Worm (Caenorhabditis elegans): Measurements from ENCODE around the gene blos-7.

Gene blos-7

ce11 chrIV:3601846-3602245 lies 19.1 kb upstream of the blos-7 start:
- TF ChIP-seq W03F9.2 (tag; optimal IDR thresholded peaks at IDR 0.05): no peak
- TF ChIP-seq him-1 (tag; optimal IDR thresholded peaks at IDR 0.05): no peak
- no peak for TF ChIP-seq dao-5 (tag; optimal IDR thresholded peaks at IDR 0.05)

ce11 chrIV:3599958-3600357 lies 17.3 kb upstream of the blos-7 start, which contains the start of gene Y37E11B.7:
Gene Y37E11B.7, minus strand, starts transcription at chrIV:3600164.
- TF ChIP-seq W03F9.2 (tag; optimal IDR thresholded peaks at IDR 0.05) (no peak), him-1 (tag; optimal IDR thresholded peaks at IDR 0.05) (no peak), dao-5 (tag; optimal IDR thresholded peaks at IDR 0.05) (no peak)

DNA sequence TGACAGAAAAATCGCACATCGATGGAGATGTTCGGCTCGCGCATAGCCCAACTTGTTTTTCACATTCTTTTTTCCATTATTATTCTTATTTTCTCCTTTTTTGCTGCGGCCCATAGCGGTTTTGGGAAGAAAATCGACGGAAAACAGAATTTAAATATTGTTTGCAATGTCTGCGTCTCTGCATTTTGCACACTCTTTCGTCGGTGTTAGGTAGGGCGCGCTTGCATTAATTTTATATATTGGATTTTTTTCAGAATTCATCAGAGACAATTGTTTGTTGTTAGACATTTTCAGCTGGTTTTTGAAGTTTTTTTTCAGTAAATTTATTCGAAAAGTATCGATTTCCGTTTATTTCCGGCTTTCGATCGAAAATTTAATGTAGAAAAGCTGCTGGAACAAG lies 16.4 kb upstream of the blos-7 start, which contains the start of gene Y37E11B.6:
TSS of gene Y37E11B.6 (minus strand) at position 181 of the 400 bp plus-strand sequence.
- no peak for TF ChIP-seq him-1 (tag; optimal IDR thresholded peaks at IDR 0.05)
- TF ChIP-seq dao-5 (tag; optimal IDR thresholded peaks at IDR 0.05): no peak
- TF ChIP-seq W03F9.2 (tag; optimal IDR thresholded peaks at IDR 0.05): no peak

DNA sequence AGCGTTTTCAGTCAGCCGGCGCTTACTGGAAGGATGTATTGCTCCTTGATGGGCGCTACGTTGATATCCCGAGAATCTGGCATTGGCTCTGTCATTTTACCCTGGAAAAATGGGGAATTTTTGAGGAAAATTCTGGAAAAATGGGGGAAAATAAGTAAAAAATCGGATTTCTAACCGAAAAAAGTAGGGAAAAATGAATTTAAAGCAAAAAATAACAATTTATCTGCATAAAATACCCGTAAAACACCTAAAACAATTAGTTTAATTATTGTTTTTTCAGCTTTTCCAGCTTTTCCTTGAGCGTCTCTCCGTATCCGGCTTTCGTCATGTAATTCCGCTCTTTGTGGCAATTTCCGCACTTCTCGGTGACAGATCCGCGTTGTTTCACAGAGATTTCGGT lies 15.7 kb upstream of the blos-7 start, which contains the start of gene Y37E11B.5:
TSS of gene Y37E11B.5 (minus strand) at position 101 of the 400 bp plus-strand sequence.
- TF ChIP-seq W03F9.2 (tag; optimal IDR thresholded peaks at IDR 0.05) (no peak), dao-5 (tag; optimal IDR thresholded peaks at IDR 0.05) (no peak), him-1 (tag; optimal IDR thresholded peaks at IDR 0.05) (no peak)

ce11 chrIV:3597356-3597755 lies 14.7 kb upstream of the blos-7 start:
- TF ChIP-seq him-1 (tag; optimal IDR thresholded peaks at IDR 0.05) (no peak), dao-5 (tag; optimal IDR thresholded peaks at IDR 0.05) (no peak), W03F9.2 (tag; optimal IDR thresholded peaks at IDR 0.05) (no peak)

ce11 chrIV:3593513-3593912 lies 10.8 kb upstream of the blos-7 start, which contains the start of gene taf-2:
Gene taf-2, minus strand, starts transcription at chrIV:3593613.
- TF ChIP-seq W03F9.2 (tag; optimal IDR thresholded peaks at IDR 0.05) (no peak), him-1 (tag; optimal IDR thresholded peaks at IDR 0.05) (no peak), dao-5 (tag; optimal IDR thresholded peaks at IDR 0.05) (no peak)

- TF ChIP-seq W03F9.2 (tag; optimal IDR thresholded peaks at IDR 0.05): no peak
- no peak for TF ChIP-seq him-1 (tag; optimal IDR thresholded peaks at IDR 0.05)
- no peak for TF ChIP-seq dao-5 (tag; optimal IDR thresholded peaks at IDR 0.05)
Measured at ce11 chrIV:3590821-3591220, 8.1 kb upstream of the blos-7 start.

DNA sequence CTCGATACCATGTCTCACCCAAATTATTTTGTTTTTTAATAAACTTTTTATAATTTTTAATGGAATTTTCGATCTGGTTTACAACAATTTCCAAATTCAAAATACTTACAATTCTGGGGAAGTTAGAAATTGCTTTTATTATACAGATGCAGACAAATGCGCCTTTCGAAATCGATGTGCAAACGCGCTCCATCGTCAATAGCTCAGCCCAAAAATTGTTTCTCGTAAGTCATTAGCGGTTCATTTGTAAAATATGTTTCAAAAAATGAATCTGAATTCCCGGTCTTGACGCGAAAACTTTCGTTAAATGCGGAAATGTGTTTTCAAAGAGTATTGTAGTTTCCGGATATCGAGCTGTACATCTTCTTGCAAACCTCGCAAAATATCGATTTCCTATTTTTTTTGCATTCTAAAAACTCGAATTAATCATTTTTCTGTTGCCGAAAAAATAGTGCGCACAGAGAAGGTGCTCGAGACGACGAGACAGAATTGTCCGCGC lies 3.2 kb downstream of the blos-7 start, which contains the start of gene Y37E11B.1:
TSS of gene Y37E11B.1 (plus strand) at position 145 of the 499 bp plus-strand sequence.
- no peak for TF ChIP-seq dao-5 (tag; optimal IDR thresholded peaks at IDR 0.05)
- TF ChIP-seq him-1 (tag; optimal IDR thresholded peaks at IDR 0.05): no peak
- TF ChIP-seq W03F9.2 (tag; optimal IDR thresholded peaks at IDR 0.05): no peak

ce11 chrIV:3578667-3579066 lies 4.0 kb downstream of the blos-7 start:
- no peak for TF ChIP-seq dao-5 (tag; optimal IDR thresholded peaks at IDR 0.05)
- no peak for TF ChIP-seq him-1 (tag; optimal IDR thresholded peaks at IDR 0.05)
- TF ChIP-seq W03F9.2 (tag; optimal IDR thresholded peaks at IDR 0.05): no peak

DNA sequence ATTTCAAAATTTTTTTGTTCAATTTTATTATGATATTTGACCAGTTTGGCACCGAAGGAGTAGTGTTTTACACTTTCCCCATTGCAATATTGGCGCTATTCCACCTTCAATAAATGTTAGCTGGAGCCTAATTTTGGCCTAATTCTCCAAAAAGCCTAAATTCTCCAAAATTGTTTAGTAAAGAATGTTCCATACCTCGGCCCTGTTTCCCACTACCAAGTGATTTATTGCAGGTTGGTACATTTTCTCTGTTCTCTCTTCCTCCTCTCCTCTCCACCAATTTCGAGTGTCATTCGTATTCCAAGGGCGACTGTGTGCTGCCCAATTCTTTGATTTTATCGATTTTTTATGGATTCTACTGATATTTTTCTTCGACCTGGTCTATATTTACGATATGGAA lies 4.6 kb downstream of the blos-7 start, which contains the start of gene Y37E11B.2:
TSS of gene Y37E11B.2 (plus strand) at position 301 of the 400 bp plus-strand sequence.
- TF ChIP-seq him-1 (tag; optimal IDR thresholded peaks at IDR 0.05) (no peak), dao-5 (tag; optimal IDR thresholded peaks at IDR 0.05) (no peak), W03F9.2 (tag; optimal IDR thresholded peaks at IDR 0.05) (no peak)

DNA sequence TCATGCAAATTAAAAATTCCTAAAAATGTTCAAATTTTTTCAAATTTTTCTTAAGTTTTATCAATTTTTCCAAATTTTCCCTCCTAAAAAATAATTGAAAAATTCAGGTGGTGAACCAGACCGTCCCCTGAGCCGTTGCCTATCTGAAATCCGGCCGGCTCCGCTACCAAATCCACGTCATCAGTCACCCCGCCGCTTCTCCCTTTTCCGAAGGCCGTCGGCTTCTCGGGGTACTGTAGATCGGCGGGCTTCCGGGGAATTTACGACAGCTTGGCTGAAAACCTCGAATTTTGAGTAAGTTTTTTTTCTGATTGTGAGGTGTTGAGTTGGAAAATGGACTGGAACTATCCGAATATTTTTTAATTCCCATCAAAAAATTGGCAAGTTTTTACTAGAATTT lies 12.1 kb downstream of the blos-7 start:
- TF ChIP-seq him-1 (tag; optimal IDR thresholded peaks at IDR 0.05) (no peak), W03F9.2 (tag; optimal IDR thresholded peaks at IDR 0.05) (no peak), dao-5 (tag; optimal IDR thresholded peaks at IDR 0.05) (no peak)

ce11 chrIV:3568608-3569007 lies 14.1 kb downstream of the blos-7 start, which contains the start of gene otpl-1:
Gene otpl-1, plus strand, starts transcription at chrIV:3568979.
- TF ChIP-seq W03F9.2 (tag; optimal IDR thresholded peaks at IDR 0.05) (no peak), dao-5 (tag; optimal IDR thresholded peaks at IDR 0.05) (no peak), him-1 (tag; optimal IDR thresholded peaks at IDR 0.05) (no peak)

- TF ChIP-seq W03F9.2 (tag; optimal IDR thresholded peaks at IDR 0.05) (no peak), him-1 (tag; optimal IDR thresholded peaks at IDR 0.05) (no peak), dao-5 (tag; optimal IDR thresholded peaks at IDR 0.05) (no peak)
Measured at ce11 chrIV:3564901-3565300, 17.8 kb downstream of the blos-7 start, which contains the start of gene sre-5. Gene sre-5, plus strand, starts transcription at chrIV:3565201.

ce11 chrIV:3559201-3559600 lies 23.5 kb downstream of the blos-7 start:
- no peak for TF ChIP-seq W03F9.2 (tag; optimal IDR thresholded peaks at IDR 0.05)
- no peak for TF ChIP-seq him-1 (tag; optimal IDR thresholded peaks at IDR 0.05)
- TF ChIP-seq dao-5 (tag; optimal IDR thresholded peaks at IDR 0.05): no peak

DNA sequence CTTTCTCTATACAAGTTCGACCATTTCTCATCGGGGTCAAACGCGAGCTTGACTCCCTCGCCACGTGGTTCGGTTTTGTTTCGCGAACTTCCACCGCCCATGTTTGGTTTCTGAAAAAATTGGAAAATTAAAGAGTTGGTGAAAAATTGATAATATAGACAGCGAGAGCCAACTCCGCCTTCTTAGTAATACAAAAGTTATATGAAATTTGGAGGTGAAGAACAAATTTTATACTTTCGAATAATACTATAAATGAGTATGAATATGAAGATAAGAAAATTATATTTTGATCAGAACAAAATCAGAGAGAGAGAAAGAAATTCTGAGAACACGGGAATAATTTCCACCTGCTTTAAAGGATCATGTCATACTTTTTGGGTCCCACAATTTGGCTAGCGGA lies 25.4 kb downstream of the blos-7 start, which contains the start of gene osm-9:
TSS of gene osm-9 (minus strand) at position 101 of the 400 bp plus-strand sequence.
- no peak for TF ChIP-seq him-1 (tag; optimal IDR thresholded peaks at IDR 0.05)
- no peak for TF ChIP-seq dao-5 (tag; optimal IDR thresholded peaks at IDR 0.05)
- TF ChIP-seq W03F9.2 (tag; optimal IDR thresholded peaks at IDR 0.05): no peak
